Worm (Caenorhabditis elegans) whole organism, midembryonic: ENCODE measurements around the gene dlg-1.
A peak's percentile ranks its signal among the peaks of the same experiment; 100 is the strongest.

Experiments
- T22C8.4 ChIP-seq: fragments of 200-800 bp; sonication (Bioruptor generic); IDR thresholded peaks from 2 replicates; pipeline ENCODE4 v1.3.6; 2022; ENCODE audit warnings: missing genetic modification characterization, missing compliant biosample characterization
- cog-1 ChIP-seq: sonication (generic microtip); optimal IDR thresholded peaks from 2 replicates; lab custom pipeline; 2016; ENCODE audit warnings: missing genetic modification characterization, missing compliant biosample characterization
- flt-1 ChIP-seq: fragments of 200-800 bp; sonication (Bioruptor generic); IDR thresholded peaks from 2 replicates; pipeline ENCODE4 v1.3.6; 2022; ENCODE audit warnings: missing genetic modification characterization, missing compliant biosample characterization
- klf-2 ChIP-seq: fragments of 200-800 bp; sonication (Bioruptor generic); conservative IDR thresholded peaks from 2 replicates; pipeline ENCODE4 v1.3.6; 2022; ENCODE audit warnings: missing genetic modification reagents, missing genetic modification characterization, missing compliant biosample characterization
- med-1 ChIP-seq: sonication (generic microtip); optimal IDR thresholded peaks from 2 replicates; lab custom pipeline; 2017; ENCODE audit warnings: missing genetic modification characterization, mild to moderate bottlenecking, missing compliant biosample characterization, antibody characterized with exemption, missing genetic modification reagents; ENCODE audit not compliant: insufficient read depth
- ref-1 ChIP-seq: fragments of 200-800 bp; sonication (Bioruptor generic); conservative IDR thresholded peaks from 2 replicates; pipeline ENCODE4 v1.3.6; 2022; ENCODE audit warnings: missing genetic modification reagents, missing genetic modification characterization, missing compliant biosample characterization
- tab-1 ChIP-seq: fragments of 200-800 bp; sonication (Bioruptor generic); IDR thresholded peaks from 2 replicates; pipeline ENCODE4 v1.3.6; 2022; ENCODE audit warnings: missing genetic modification characterization, missing compliant biosample characterization
- ztf-23 ChIP-seq: fragments of 200-800 bp; sonication (Bioruptor generic); IDR thresholded peaks from 2 replicates; pipeline ENCODE4 v1.3.6; 2022; ENCODE audit warnings: missing genetic modification reagents, missing genetic modification characterization, missing compliant biosample characterization
- ztf-29 ChIP-seq: fragments of 200-800 bp; sonication (Bioruptor generic); IDR thresholded peaks from 2 replicates; pipeline ENCODE4 v1.3.6; 2022; ENCODE audit warnings: missing genetic modification reagents, missing genetic modification characterization, missing compliant biosample characterization

dlg-1 gene

ce11 chrX:5507926-5508325, 28.4 kb downstream of the dlg-1 start:
- TF ChIP-seq ref-1 (no peak), T22C8.4 (GFP tag; lab: Robert Waterston, UW) (peak; percentile 53; the same call in 1 of the 2 replicates)

ce11 chrX:5509114-5509877, 29.8 kb downstream of the dlg-1 start:
- TF ChIP-seq med-1 (GFP tag; lab: Kevin White, UChicago) (no peak), klf-2 (GFP tag; lab: Robert Waterston, UW) (no peak), T22C8.4 (GFP tag; lab: Robert Waterston, UW) (no peak), ref-1 (no peak), flt-1 (GFP tag; lab: Robert Waterston, UW) (no peak), ztf-23 (GFP tag; lab: Robert Waterston, UW) (no peak), tab-1 (GFP tag; lab: Robert Waterston, UW) (no peak), ztf-29 (GFP tag; lab: Robert Waterston, UW) (no peak), cog-1 (no peak)

ce11 chrX:5512227-5512626, 32.7 kb downstream of the dlg-1 start, which contains the start of gene T23F2.3:
TSS of gene T23F2.3 (minus strand) at chrX:5512327.
- TF ChIP-seq ztf-23 (GFP tag; lab: Robert Waterston, UW) (no peak), klf-2 (GFP tag; lab: Robert Waterston, UW) (no peak), T22C8.4 (GFP tag; lab: Robert Waterston, UW) (no peak), ztf-29 (GFP tag; lab: Robert Waterston, UW) (no peak), tab-1 (GFP tag; lab: Robert Waterston, UW) (no peak), cog-1 (no peak), flt-1 (GFP tag; lab: Robert Waterston, UW) (no peak), ref-1 (no peak), med-1 (GFP tag; lab: Kevin White, UChicago) (no peak)

- no peak for TF ChIP-seq flt-1 (GFP tag; lab: Robert Waterston, UW)
- TF ChIP-seq ztf-29 (GFP tag; lab: Robert Waterston, UW): no peak
- no peak for TF ChIP-seq med-1 (GFP tag; lab: Kevin White, UChicago)
- TF ChIP-seq cog-1: no peak
- no peak for TF ChIP-seq klf-2 (GFP tag; lab: Robert Waterston, UW)
- no peak for TF ChIP-seq T22C8.4 (GFP tag; lab: Robert Waterston, UW)
- no peak for TF ChIP-seq tab-1 (GFP tag; lab: Robert Waterston, UW)
- no peak for TF ChIP-seq ref-1
- TF ChIP-seq ztf-23 (GFP tag; lab: Robert Waterston, UW): no peak
These were observed 33.2 kb downstream of the dlg-1 start for ce11 chrX:5512707-5513106.

ce11 chrX:5514346-5514745, 34.8 kb downstream of the dlg-1 start:
- TF ChIP-seq T22C8.4 (GFP tag; lab: Robert Waterston, UW): no peak
- TF ChIP-seq med-1 (GFP tag; lab: Kevin White, UChicago): no peak
- no peak for TF ChIP-seq ztf-23 (GFP tag; lab: Robert Waterston, UW)
- no peak for TF ChIP-seq ztf-29 (GFP tag; lab: Robert Waterston, UW)
- TF ChIP-seq flt-1 (GFP tag; lab: Robert Waterston, UW): no peak
- no peak for TF ChIP-seq tab-1 (GFP tag; lab: Robert Waterston, UW)
- no peak for TF ChIP-seq ref-1
- no peak for TF ChIP-seq cog-1
- TF ChIP-seq klf-2 (GFP tag; lab: Robert Waterston, UW): no peak

- TF ChIP-seq tab-1 (GFP tag; lab: Robert Waterston, UW) (no peak), ztf-23 (GFP tag; lab: Robert Waterston, UW) (no peak), med-1 (GFP tag; lab: Kevin White, UChicago) (no peak), cog-1 (no peak)
These were observed 35.5 kb downstream of the dlg-1 start, which contains the start of gene T23F2.4 for ce11 chrX:5514984-5515383. TSS of gene T23F2.4 (minus strand) at chrX:5515084.

- TF ChIP-seq ztf-29 (GFP tag; lab: Robert Waterston, UW) (no peak), flt-1 (GFP tag; lab: Robert Waterston, UW) (no peak), ref-1 (no peak), cog-1 (no peak), T22C8.4 (GFP tag; lab: Robert Waterston, UW) (no peak), tab-1 (GFP tag; lab: Robert Waterston, UW) (no peak), ztf-23 (GFP tag; lab: Robert Waterston, UW) (no peak), med-1 (GFP tag; lab: Kevin White, UChicago) (no peak), klf-2 (GFP tag; lab: Robert Waterston, UW) (no peak)
These were observed 36.0 kb downstream of the dlg-1 start for ce11 chrX:5515459-5515858.

ce11 chrX:5516365-5516764, 36.9 kb downstream of the dlg-1 start:
- TF ChIP-seq flt-1 (GFP tag; lab: Robert Waterston, UW): no peak
- no peak for TF ChIP-seq med-1 (GFP tag; lab: Kevin White, UChicago)
- TF ChIP-seq tab-1 (GFP tag; lab: Robert Waterston, UW): no peak
- TF ChIP-seq ztf-23 (GFP tag; lab: Robert Waterston, UW): no peak
- TF ChIP-seq ztf-29 (GFP tag; lab: Robert Waterston, UW): no peak
- no peak for TF ChIP-seq klf-2 (GFP tag; lab: Robert Waterston, UW)
- no peak for TF ChIP-seq T22C8.4 (GFP tag; lab: Robert Waterston, UW)
- no peak for TF ChIP-seq cog-1
- TF ChIP-seq ref-1: no peak

ce11 chrX:5517063-5517462, 37.6 kb downstream of the dlg-1 start, which contains the start of gene T23F2.5:
TSS of gene T23F2.5 (minus strand) at chrX:5517163.
- TF ChIP-seq tab-1 (GFP tag; lab: Robert Waterston, UW): no peak
- no peak for TF ChIP-seq klf-2 (GFP tag; lab: Robert Waterston, UW)
- TF ChIP-seq cog-1: no peak
- TF ChIP-seq ref-1: no peak

- TF ChIP-seq flt-1 (GFP tag; lab: Robert Waterston, UW) (no peak), ztf-23 (GFP tag; lab: Robert Waterston, UW) (no peak), ref-1 (no peak), klf-2 (GFP tag; lab: Robert Waterston, UW) (no peak), ztf-29 (GFP tag; lab: Robert Waterston, UW) (no peak), cog-1 (no peak), T22C8.4 (GFP tag; lab: Robert Waterston, UW) (no peak), med-1 (GFP tag; lab: Kevin White, UChicago) (no peak), tab-1 (GFP tag; lab: Robert Waterston, UW) (no peak)
These were observed 38.3 kb downstream of the dlg-1 start for ce11 chrX:5517844-5518243.
